Worm (Caenorhabditis elegans) whole organism, early embryonic: ENCODE measurements around the gene W04E12.4.

Experiments used
- B0310.2 ChIP-seq: sonication (generic microtip); optimal IDR thresholded peaks from 2 replicates; lab custom pipeline; 2016; ENCODE audit warnings: mild to moderate bottlenecking, missing genetic modification characterization, missing compliant biosample characterization
- aly-1 ChIP-seq: sonication (generic microtip); optimal IDR thresholded peaks from 2 replicates; lab custom pipeline; 2016; ENCODE audit warnings: missing genetic modification characterization, missing compliant biosample characterization
- ama-1 ChIP-seq: fragments of 150-350 bp; optimal IDR thresholded peaks from 2 replicates; lab custom pipeline; 2014
- ets-7 ChIP-seq: sonication (generic microtip); optimal IDR thresholded peaks from 2 replicates; lab custom pipeline; 2016; ENCODE audit warnings: missing genotype, missing genetic modification characterization, missing compliant biosample characterization
- flt-1 ChIP-seq: fragments of 200-800 bp; sonication (Bioruptor generic); IDR thresholded peaks from 2 replicates; pipeline ENCODE4 v1.3.6; 2022; ENCODE audit warnings: missing genetic modification characterization, missing compliant biosample characterization
- hmbx-1 ChIP-seq: sonication (generic microtip); optimal IDR thresholded peaks from 2 replicates; lab custom pipeline; 2016; ENCODE audit warnings: mild to moderate bottlenecking, missing genetic modification characterization, missing compliant biosample characterization
- hmg-4 ChIP-seq: fragments of 200-800 bp; sonication (Bioruptor generic); optimal IDR thresholded peaks from 2 replicates; lab custom pipeline; 2018; ENCODE audit warnings: mild to moderate bottlenecking, missing genetic modification characterization, missing compliant biosample characterization
- hnd-1 ChIP-seq: sonication (generic microtip); optimal IDR thresholded peaks from 2 replicates; lab custom pipeline; 2016; ENCODE audit warnings: missing genetic modification characterization, missing compliant biosample characterization
- pes-1 ChIP-seq: fragments of 200-800 bp; sonication (Bioruptor generic); IDR thresholded peaks from 2 replicates; pipeline ENCODE4 v1.3.6; 2022; ENCODE audit warnings: missing genetic modification reagents, missing genetic modification characterization, missing compliant biosample characterization
- scrt-1 ChIP-seq: fragments of 200-800 bp; sonication (Bioruptor generic); IDR thresholded peaks from 2 replicates; pipeline ENCODE4 v1.3.6; 2022; ENCODE audit warnings: missing genetic modification characterization, missing compliant biosample characterization
- tbx-11 ChIP-seq: fragments of 200-800 bp; sonication (Bioruptor generic); IDR thresholded peaks from 2 replicates; pipeline ENCODE4 v1.3.6; 2022; ENCODE audit warnings: missing genetic modification characterization, missing compliant biosample characterization
- tbx-37 ChIP-seq: fragments of 200-800 bp; sonication (Bioruptor generic); conservative IDR thresholded peaks from 2 replicates; pipeline ENCODE4 v1.3.6; 2022; ENCODE audit warnings: missing genetic modification reagents, missing genetic modification characterization, missing compliant biosample characterization

- no peak for TF ChIP-seq tbx-11 (GFP tag; lab: Robert Waterston, UW)
- no peak for TF ChIP-seq tbx-37 (GFP tag; lab: Robert Waterston, UW)
- no peak for TF ChIP-seq hmg-4 (GFP tag; lab: Kevin White, UChicago)
- TF ChIP-seq flt-1: no peak
- no peak for TF ChIP-seq aly-1
- no peak for TF ChIP-seq B0310.2 (tag; lab: Kevin White, UChicago)
- TF ChIP-seq hmbx-1 (tag; lab: Kevin White, UChicago): no peak
- no peak for TF ChIP-seq pes-1 (GFP tag; lab: Robert Waterston, UW)
- TF ChIP-seq scrt-1 (GFP tag; lab: Robert Waterston, UW): no peak
- TF ChIP-seq ets-7 (tag; lab: Kevin White, UChicago): no peak
- no peak for TF ChIP-seq hnd-1 (tag; lab: Kevin White, UChicago)
- TF ChIP-seq ama-1 (lab: Kevin White, UChicago): no peak
Observed at ce11 chrV:19754331-19754730, 10.9 kb downstream of the W04E12.4 start.
